Fruit fly (Drosophila melanogaster): ENCODE data around the gene moon.

DNA sequence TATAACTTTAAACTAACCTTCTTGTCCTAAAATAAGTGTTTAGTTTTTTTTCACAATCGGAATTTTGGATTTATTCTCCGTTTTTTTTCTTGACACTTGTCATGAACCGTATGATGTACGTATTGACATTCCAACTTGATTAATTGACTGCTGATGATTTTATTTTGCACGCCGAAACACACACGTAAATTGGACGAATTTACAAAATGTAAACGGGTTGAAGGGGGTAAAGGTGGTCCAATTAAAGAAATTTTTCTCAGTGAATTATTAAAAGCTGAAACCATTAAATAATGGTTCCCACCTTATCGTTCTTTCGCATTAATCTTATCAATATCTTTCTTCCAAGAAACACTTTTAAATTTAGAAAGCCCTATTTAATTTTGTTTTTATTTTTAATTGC is 16.1 kb downstream of the moon start, which contains the start of gene Uch-L5R:
- TF ChIP-seq CG12605 (GFP tag; IDR thresholded peaks at IDR 0.05): no peak
- TF ChIP-seq CG9948 (tag; optimal IDR thresholded peaks at IDR 0.05): no peak
- no peak for TF ChIP-seq Ets98B (GFP tag; IDR thresholded peaks at IDR 0.05)
- TF ChIP-seq CG34367 (tag; optimal IDR thresholded peaks at IDR 0.05): no peak
- TF ChIP-seq Pif1B (GFP tag; optimal IDR thresholded peaks at IDR 0.05): no peak
- TF ChIP-seq EcR (GFP tag; optimal IDR thresholded peaks at IDR 0.05): no peak
- TF ChIP-seq fd96Ca (GFP tag; IDR thresholded peaks at IDR 0.05): no peak

Measured in whole organism, pupa.